Worm (Caenorhabditis elegans): ENCODE data around the gene D1005.4.

- no peak for TF ChIP-seq mab-5 (tag; optimal IDR thresholded peaks at IDR 0.05)
- TF ChIP-seq snpc-4 (tag; optimal IDR thresholded peaks at IDR 0.05): no peak
- no peak for TF ChIP-seq pha-4 (tag; optimal IDR thresholded peaks at IDR 0.05)
Measured at ce11 chrX:1477932-1478331, 7.7 kb downstream of the D1005.4 start.

Data from whole organism, mixed stage, embryonic.